Worm (Caenorhabditis elegans) whole organism, early embryonic: ENCODE measurements around the gene dpy-4.

Experiments
- B0310.2 ChIP-seq: sonication (generic microtip); optimal IDR thresholded peaks from 2 replicates; lab custom pipeline; 2016; ENCODE audit warnings: mild to moderate bottlenecking, missing genetic modification characterization, missing compliant biosample characterization
- F13C5.2 ChIP-seq: sonication (generic microtip); optimal IDR thresholded peaks from 2 replicates; lab custom pipeline; 2017; ENCODE audit warnings: mild to moderate bottlenecking, missing genetic modification characterization, inconsistent platforms, missing compliant biosample characterization
- aly-1 ChIP-seq: sonication (generic microtip); optimal IDR thresholded peaks from 2 replicates; lab custom pipeline; 2016; ENCODE audit warnings: missing genetic modification characterization, missing compliant biosample characterization
- ama-1 ChIP-seq: fragments of 150-350 bp; optimal IDR thresholded peaks from 2 replicates; lab custom pipeline; 2014
- ceh-13 ChIP-seq: fragments of 200-800 bp; sonication (Bioruptor generic); optimal IDR thresholded peaks from 2 replicates; lab custom pipeline; 2018; ENCODE audit warnings: mild to moderate bottlenecking, missing genetic modification characterization, missing compliant biosample characterization
- ceh-36 ChIP-seq: sonication (generic microtip); optimal IDR thresholded peaks from 2 replicates; lab custom pipeline; 2016; ENCODE audit warnings: missing genetic modification characterization, inconsistent platforms, missing compliant biosample characterization
- ets-7 ChIP-seq: sonication (generic microtip); optimal IDR thresholded peaks from 2 replicates; lab custom pipeline; 2016; ENCODE audit warnings: missing genotype, missing genetic modification characterization, missing compliant biosample characterization
- flt-1 ChIP-seq: fragments of 200-800 bp; sonication (Bioruptor generic); IDR thresholded peaks from 2 replicates; pipeline ENCODE4 v1.3.6; 2022; ENCODE audit warnings: missing genetic modification characterization, missing compliant biosample characterization
- hmbx-1 ChIP-seq: sonication (generic microtip); optimal IDR thresholded peaks from 2 replicates; lab custom pipeline; 2016; ENCODE audit warnings: mild to moderate bottlenecking, missing genetic modification characterization, missing compliant biosample characterization
- hmg-4 ChIP-seq: fragments of 200-800 bp; sonication (Bioruptor generic); optimal IDR thresholded peaks from 2 replicates; lab custom pipeline; 2018; ENCODE audit warnings: mild to moderate bottlenecking, missing genetic modification characterization, missing compliant biosample characterization
- hnd-1 ChIP-seq: sonication (generic microtip); optimal IDR thresholded peaks from 2 replicates; lab custom pipeline; 2016; ENCODE audit warnings: missing genetic modification characterization, missing compliant biosample characterization
- pes-1 ChIP-seq: fragments of 200-800 bp; sonication (Bioruptor generic); IDR thresholded peaks from 2 replicates; pipeline ENCODE4 v1.3.6; 2022; ENCODE audit warnings: missing genetic modification reagents, missing genetic modification characterization, missing compliant biosample characterization
- scrt-1 ChIP-seq: fragments of 200-800 bp; sonication (Bioruptor generic); IDR thresholded peaks from 2 replicates; pipeline ENCODE4 v1.3.6; 2022; ENCODE audit warnings: missing genetic modification characterization, missing compliant biosample characterization
- sea-1 ChIP-seq: fragments of 200-800 bp; sonication (Bioruptor generic); conservative IDR thresholded peaks from 2 replicates; pipeline ENCODE4 v1.3.6; 2022; ENCODE audit warnings: missing genetic modification characterization, missing compliant biosample characterization
- tbx-11 ChIP-seq: fragments of 200-800 bp; sonication (Bioruptor generic); IDR thresholded peaks from 2 replicates; pipeline ENCODE4 v1.3.6; 2022; ENCODE audit warnings: missing genetic modification characterization, missing compliant biosample characterization
- tbx-37 ChIP-seq: fragments of 200-800 bp; sonication (Bioruptor generic); conservative IDR thresholded peaks from 2 replicates; pipeline ENCODE4 v1.3.6; 2022; ENCODE audit warnings: missing genetic modification reagents, missing genetic modification characterization, missing compliant biosample characterization
- tra-4 ChIP-seq: sonication (generic microtip); optimal IDR thresholded peaks from 2 replicates; lab custom pipeline; 2017; ENCODE audit warnings: missing genetic modification characterization, missing compliant biosample characterization

The dpy-4 gene

DNA sequence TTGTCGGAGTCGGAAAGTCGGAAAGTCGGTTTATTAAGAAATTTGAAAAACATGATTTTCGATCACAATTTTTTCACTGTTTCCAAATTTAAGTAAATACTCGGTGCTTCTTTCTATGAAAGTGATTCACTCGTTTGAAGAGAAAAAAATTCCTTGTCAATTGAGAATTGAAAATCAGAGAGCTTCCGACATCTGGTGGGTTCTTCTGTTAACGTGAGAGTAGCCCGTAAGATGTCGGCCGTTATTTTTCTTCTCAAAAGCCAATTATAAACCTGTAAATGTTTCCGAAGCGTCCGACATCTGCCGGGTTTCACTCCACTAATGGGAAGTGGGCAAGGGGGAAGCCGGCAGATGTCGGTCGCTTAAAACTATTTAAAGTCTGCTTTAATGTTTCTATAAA, 1.6 kb downstream of the dpy-4 start:
- no peak for TF ChIP-seq ceh-36 (tag; lab: Kevin White, UChicago)
- no peak for TF ChIP-seq ceh-13 (GFP tag; lab: Kevin White, UChicago)
- no peak for TF ChIP-seq ama-1 (lab: Kevin White, UChicago)
- TF ChIP-seq pes-1 (GFP tag; lab: Robert Waterston, UW) = no peak
- no peak for TF ChIP-seq tra-4
- TF ChIP-seq sea-1 (GFP tag; lab: Robert Waterston, UW) = no peak
- TF ChIP-seq tbx-11 (GFP tag; lab: Robert Waterston, UW) = no peak
- no peak for TF ChIP-seq hnd-1

DNA sequence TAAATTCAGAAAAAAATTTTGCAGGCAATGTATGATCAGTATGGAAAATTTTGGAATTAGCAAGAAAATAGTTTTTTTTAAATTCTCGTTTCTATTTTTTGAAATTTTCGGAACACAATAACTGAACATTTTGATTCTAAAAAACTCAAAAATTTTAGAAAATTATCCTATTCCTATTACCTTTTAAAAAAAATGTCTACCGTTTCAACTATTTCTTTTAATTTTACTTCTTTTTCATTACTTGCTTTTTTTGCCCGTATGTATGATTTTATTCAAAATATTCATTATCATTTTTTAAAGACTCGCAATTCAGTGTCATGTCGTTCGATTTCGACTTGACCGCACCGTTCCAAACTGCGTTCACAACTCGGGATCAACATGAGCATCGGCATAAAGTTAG, 5.3 kb downstream of the dpy-4 start, which contains the start of gene atln-2:
Gene atln-2, plus strand, starts transcription at position 301 of the 400 bp plus-strand sequence.
- no peak for TF ChIP-seq tbx-11 (GFP tag; lab: Robert Waterston, UW)
- TF ChIP-seq B0310.2 = no peak
- no peak for TF ChIP-seq pes-1 (GFP tag; lab: Robert Waterston, UW)
- no peak for TF ChIP-seq flt-1 (GFP tag; lab: Robert Waterston, UW)
- no peak for TF ChIP-seq sea-1 (GFP tag; lab: Robert Waterston, UW)
- no peak for TF ChIP-seq aly-1 (tag; lab: Kevin White, UChicago)
- TF ChIP-seq hnd-1 = no peak
- no peak for TF ChIP-seq scrt-1 (GFP tag; lab: Robert Waterston, UW)

DNA sequence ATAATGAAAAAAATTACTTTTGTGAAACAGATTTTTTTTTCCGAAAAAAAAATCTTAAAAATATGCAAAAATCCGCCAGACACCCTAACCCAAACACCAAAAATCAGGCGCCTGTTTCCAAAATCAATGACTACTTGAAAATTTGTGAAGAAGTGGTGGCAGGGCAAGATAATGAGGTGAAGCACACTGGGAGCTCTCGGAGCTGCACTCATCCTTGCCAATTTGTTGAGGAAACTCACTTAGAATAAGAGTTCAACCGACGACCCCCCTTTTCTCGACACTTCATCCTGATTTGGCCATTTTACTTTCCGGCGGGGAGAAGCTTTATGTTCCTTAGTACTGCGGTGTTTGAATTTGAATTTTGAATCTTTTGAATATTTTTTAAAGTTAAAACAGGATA, 8.4 kb downstream of the dpy-4 start:
- TF ChIP-seq tbx-11 (GFP tag; lab: Robert Waterston, UW) = no peak
- no peak for TF ChIP-seq aly-1 (tag; lab: Kevin White, UChicago)
- no peak for TF ChIP-seq F13C5.2 (tag; lab: Kevin White, UChicago)
- no peak for TF ChIP-seq hnd-1
- TF ChIP-seq B0310.2 = no peak
- no peak for TF ChIP-seq ceh-13 (GFP tag; lab: Kevin White, UChicago)
- TF ChIP-seq flt-1 (GFP tag; lab: Robert Waterston, UW) = no peak
- no peak for TF ChIP-seq pes-1 (GFP tag; lab: Robert Waterston, UW)
- no peak for TF ChIP-seq ets-7 (tag; lab: Kevin White, UChicago)
- TF ChIP-seq hmg-4 = no peak
- no peak for TF ChIP-seq hmbx-1 (tag; lab: Kevin White, UChicago)
- TF ChIP-seq tbx-37 (GFP tag; lab: Robert Waterston, UW) = no peak

DNA sequence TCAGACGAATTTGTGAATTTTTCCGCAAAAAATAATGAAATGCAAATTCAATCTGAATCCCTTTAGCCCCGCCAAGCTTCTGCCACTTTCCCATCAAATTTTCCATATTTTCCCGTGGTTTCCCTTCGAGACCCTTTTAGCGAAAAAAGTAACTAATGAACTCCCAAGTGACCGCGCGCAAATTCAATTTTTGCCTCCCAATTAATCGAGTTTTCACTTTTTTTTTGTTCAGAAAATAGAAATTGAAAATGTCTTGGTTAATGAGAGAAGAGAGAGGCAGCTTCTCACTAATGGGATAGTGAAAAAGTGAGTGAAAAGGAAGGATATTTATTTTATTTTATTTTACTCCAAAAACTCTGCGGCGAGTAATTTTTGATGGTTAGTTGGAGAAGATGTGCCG, 26.5 kb downstream of the dpy-4 start:
- no peak for TF ChIP-seq hmbx-1 (tag; lab: Kevin White, UChicago)
- no peak for TF ChIP-seq hmg-4
- no peak for TF ChIP-seq sea-1 (GFP tag; lab: Robert Waterston, UW)
- TF ChIP-seq hnd-1 = no peak
- TF ChIP-seq ets-7 (tag; lab: Kevin White, UChicago) = no peak
- TF ChIP-seq ama-1 (lab: Kevin White, UChicago) = no peak
- TF ChIP-seq pes-1 (GFP tag; lab: Robert Waterston, UW) = no peak
- TF ChIP-seq F13C5.2 (tag; lab: Kevin White, UChicago) = no peak
- TF ChIP-seq ceh-13 (GFP tag; lab: Kevin White, UChicago) = no peak
- TF ChIP-seq aly-1 (tag; lab: Kevin White, UChicago) = no peak
- TF ChIP-seq flt-1 (GFP tag; lab: Robert Waterston, UW) = no peak
- TF ChIP-seq tbx-11 (GFP tag; lab: Robert Waterston, UW) = no peak
- TF ChIP-seq B0310.2 = no peak

DNA sequence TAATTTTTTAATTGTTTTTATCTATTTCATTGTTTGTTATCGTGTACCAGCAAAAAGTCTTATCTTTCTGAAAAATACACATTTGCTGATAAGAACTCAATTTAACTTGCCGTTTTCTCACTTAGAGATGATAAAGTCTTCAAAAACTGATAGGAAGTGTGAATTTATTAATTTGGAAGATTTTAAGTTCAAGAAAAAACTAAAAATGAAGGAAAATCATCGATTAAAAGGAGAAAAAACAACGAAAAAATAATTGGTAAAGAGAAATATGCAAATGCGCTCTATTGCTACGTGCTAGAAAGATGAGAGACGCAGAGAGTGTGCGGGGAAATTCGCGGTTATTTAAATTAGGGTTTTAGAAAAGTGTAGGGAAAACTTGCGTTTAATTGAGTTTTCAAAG, 27.2 kb downstream of the dpy-4 start:
- TF ChIP-seq F13C5.2 (tag; lab: Kevin White, UChicago) (peak; percentile 31), aly-1 (tag; lab: Kevin White, UChicago) (no peak), tbx-37 (GFP tag; lab: Robert Waterston, UW) (peak; percentile 33; the same call in 1 of the 2 replicates)

DNA sequence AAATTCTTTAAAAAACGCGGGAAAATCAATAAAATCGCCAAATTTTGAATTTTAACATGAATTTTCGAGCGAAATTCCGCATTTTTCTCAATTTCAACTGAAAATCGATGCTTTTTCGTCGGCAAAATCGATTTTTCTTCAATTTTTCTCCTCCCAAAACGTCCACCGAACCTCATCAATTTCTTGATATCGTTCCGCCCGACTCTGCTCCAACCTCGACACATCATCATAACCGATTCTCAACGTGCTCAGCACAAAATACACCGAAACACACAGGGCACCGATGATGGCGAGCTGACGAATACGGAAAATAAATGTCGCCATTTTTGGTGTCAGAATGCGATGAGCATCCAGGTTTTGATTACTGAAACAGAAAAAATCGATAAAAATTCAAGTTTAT, 28.0 kb downstream of the dpy-4 start, which contains the start of gene Y41E3.1:
Gene Y41E3.1, minus strand, starts transcription at position 324 of the 400 bp plus-strand sequence.
- TF ChIP-seq ceh-13 (GFP tag; lab: Kevin White, UChicago) = no peak
- no peak for TF ChIP-seq pes-1 (GFP tag; lab: Robert Waterston, UW)
- no peak for TF ChIP-seq B0310.2
- TF ChIP-seq hmg-4 = no peak
- no peak for TF ChIP-seq sea-1 (GFP tag; lab: Robert Waterston, UW)
- no peak for TF ChIP-seq tbx-37 (GFP tag; lab: Robert Waterston, UW)
- no peak for TF ChIP-seq aly-1 (tag; lab: Kevin White, UChicago)

DNA sequence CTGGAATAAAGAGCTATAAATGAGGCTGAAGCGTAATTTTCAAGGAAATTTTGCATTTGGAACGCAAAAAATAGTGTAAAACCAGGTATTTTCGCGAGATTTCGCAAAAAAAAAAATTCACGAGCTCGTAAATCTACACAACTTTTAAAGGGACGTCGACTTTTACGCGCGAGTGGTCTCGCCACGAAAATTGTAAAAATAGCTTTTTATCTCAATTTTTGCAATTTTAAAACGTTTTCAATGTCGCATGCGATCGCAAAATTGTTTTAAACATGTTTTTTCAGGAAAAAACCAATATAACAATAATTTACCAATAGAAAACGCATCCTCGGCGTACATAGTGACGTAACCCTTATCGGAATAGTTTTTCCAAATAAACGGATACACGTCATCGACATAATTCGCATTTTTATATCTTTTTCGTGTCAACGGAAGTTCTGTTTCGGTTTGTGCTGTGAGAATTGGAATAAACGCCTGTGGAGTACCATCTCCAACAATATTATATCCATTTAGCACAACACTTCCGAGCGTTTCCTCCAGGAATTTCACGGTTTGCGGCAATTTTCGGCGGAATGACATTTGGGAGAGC, 29.8 kb downstream of the dpy-4 start:
- TF ChIP-seq sea-1 (GFP tag; lab: Robert Waterston, UW) (0 out of 2 replicates have a peak, but pooled peaks have one; percentile 47), hmbx-1 (tag; lab: Kevin White, UChicago) (no peak), ama-1 (lab: Kevin White, UChicago) (peak; percentile 47), tbx-11 (GFP tag; lab: Robert Waterston, UW) (no peak)

DNA sequence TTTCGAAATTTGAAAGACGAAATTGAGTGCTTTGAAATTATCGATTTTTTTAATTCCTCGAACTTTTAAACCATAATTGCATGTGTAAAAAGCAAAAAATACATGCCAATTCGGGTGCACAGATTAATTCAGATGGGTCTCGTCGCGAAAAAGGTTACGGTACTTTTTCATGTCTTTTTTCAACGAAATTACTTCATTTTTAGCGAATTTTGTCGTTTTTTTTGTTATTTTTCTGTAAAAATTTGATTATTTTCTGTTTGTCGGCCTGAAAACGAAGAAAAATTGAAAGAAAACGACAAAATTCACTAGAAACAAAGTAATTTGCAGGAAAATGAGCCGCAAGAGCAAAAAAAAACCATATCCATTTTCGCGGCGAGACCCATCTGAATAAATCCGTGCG, 31.7 kb downstream of the dpy-4 start:
- TF ChIP-seq ets-7 (tag; lab: Kevin White, UChicago) (no peak), tbx-11 (GFP tag; lab: Robert Waterston, UW) (no peak), tra-4 (no peak), hnd-1 (no peak), B0310.2 (no peak), hmg-4 (no peak), flt-1 (GFP tag; lab: Robert Waterston, UW) (no peak), aly-1 (tag; lab: Kevin White, UChicago) (no peak), pes-1 (GFP tag; lab: Robert Waterston, UW) (no peak), scrt-1 (GFP tag; lab: Robert Waterston, UW) (no peak), F13C5.2 (tag; lab: Kevin White, UChicago) (no peak), sea-1 (GFP tag; lab: Robert Waterston, UW) (no peak), ama-1 (lab: Kevin White, UChicago) (no peak), ceh-13 (GFP tag; lab: Kevin White, UChicago) (no peak), ceh-36 (tag; lab: Kevin White, UChicago) (no peak)
